Worm (Caenorhabditis elegans) whole organism, late embryonic: ENCODE results near the gene ZK1307.3.

Experiments used
- nfya-1 ChIP-seq: sonication (generic microtip); optimal IDR thresholded peaks from 2 replicates; lab custom pipeline; 2017; ENCODE audit warnings: missing genetic modification characterization, mild to moderate bottlenecking, missing compliant biosample characterization, antibody characterized with exemption, moderate library complexity
- npax-4 ChIP-seq: sonication (generic microtip); optimal IDR thresholded peaks from 2 replicates; lab custom pipeline; 2016; ENCODE audit warnings: missing genetic modification characterization, missing compliant biosample characterization
- pqm-1 ChIP-seq: sonication (generic microtip); optimal IDR thresholded peaks from 2 replicates; lab custom pipeline; 2016; ENCODE audit warnings: missing genetic modification characterization, missing compliant biosample characterization
- ttx-3 ChIP-seq: sonication (generic microtip); optimal IDR thresholded peaks from 2 replicates; lab custom pipeline; 2016; ENCODE audit warnings: missing genetic modification reagents, missing genetic modification characterization, missing compliant biosample characterization

DNA sequence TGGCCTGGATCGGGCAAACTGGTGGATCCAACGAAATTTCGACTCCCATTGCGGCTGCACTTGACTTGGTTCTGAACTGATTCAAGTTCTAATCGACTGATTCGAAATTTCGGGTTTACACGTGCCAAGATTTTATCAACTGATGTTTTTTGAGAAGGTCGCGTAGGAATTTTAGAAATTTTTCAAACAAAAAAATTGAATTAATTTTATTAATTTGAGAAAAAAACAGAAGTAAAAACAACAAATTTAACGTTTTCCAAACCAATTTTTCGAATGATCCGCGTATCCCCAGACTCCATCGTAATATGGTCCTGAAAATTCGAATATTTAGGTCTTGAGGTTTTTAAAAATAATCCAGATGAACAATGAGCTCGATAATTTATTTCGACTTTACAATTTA lies at the start of gene ZK1307.3:
- no peak for TF ChIP-seq pqm-1
- no peak for TF ChIP-seq npax-4
- no peak for TF ChIP-seq ttx-3
- TF ChIP-seq nfya-1, result no peak
